Worm (Caenorhabditis elegans) whole organism, dauer: Measurements from ENCODE around the gene Y40H7A.11.

ENCODE experiments used
- unc-62 ChIP-seq: sonication (generic microtip); optimal IDR thresholded peaks from 2 replicates; lab custom pipeline; 2017; ENCODE audit warnings: missing biosample characterization, missing genetic modification reagents, missing genetic modification characterization

The Y40H7A.11 gene

DNA sequence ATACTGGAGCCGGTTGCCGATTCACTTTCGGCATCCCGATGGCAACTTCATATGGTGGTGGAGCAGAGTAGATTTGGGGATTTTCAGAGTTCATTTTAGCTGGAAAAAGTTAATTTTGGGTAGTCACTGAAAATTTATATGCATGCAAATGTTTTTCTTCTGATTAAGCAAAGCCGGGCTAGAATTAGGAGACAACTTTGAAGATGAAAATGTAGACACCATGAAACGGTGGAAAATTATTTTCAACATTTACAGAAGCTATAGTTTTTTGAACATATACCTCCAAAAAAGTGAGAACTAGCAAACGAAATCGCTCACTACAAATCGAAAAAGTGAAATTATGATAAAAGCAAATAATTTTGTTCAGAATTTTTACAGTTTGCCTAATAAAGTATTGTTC lies at the start of gene Y40H7A.11:
TSS of gene Y40H7A.11 (minus strand) at position 101 of the 400 bp plus-strand sequence.
- no peak for TF ChIP-seq unc-62 (GFP tag; lab: Kevin White, UChicago)

- no peak for TF ChIP-seq unc-62 (GFP tag; lab: Kevin White, UChicago)
Measured at ce11 chrIV:15259548-15259947, 39.4 kb upstream of the Y40H7A.11 start, which contains the start of gene Y73F8A.5. TSS of gene Y73F8A.5 (plus strand) at chrIV:15259868.

ce11 chrIV:15252157-15252556 lies 32.0 kb upstream of the Y40H7A.11 start, which contains the start of gene srj-42:
TSS of gene srj-42 (minus strand) at chrIV:15252257.
- no peak for TF ChIP-seq unc-62 (GFP tag; lab: Kevin White, UChicago)

DNA sequence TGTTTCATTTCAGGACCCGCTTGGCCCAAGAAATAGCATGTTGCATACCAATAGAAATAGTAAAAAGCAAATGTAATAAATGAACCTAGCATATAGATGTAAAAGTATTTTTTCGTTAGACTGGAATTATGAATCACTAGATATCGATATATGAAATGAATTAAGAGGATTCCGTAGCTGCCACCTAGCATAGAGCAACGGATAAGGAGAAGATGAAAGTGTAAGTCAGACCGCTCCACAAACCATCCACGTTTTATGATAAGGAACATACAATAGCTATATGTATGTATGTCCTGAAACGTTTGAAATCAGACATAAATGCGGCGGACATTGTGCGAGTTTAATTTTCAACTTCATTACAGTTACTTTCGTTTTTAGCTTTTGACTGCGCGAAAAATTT lies 30.9 kb upstream of the Y40H7A.11 start:
- TF ChIP-seq unc-62 (GFP tag; lab: Kevin White, UChicago): no peak

DNA sequence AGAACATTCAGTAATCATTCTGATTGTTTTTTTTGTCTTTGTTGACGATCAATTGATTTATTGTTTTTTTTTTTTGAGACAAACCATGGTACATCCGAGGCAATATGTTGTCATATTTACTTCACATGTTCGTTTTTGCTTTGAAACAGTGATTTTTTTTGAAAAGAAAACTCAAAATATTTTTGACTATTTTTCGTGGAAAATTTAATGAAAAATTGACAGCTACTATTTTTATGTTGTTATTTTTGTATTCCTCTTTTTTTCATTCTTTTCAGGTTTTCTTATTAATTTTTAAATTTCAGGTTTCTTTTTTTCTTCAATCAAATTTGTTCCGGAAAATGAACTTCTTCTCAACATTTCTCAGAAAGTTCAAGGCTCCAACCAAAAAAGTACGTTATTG lies 25.5 kb upstream of the Y40H7A.11 start, which contains the start of gene Y73F8A.36:
TSS of gene Y73F8A.36 (plus strand) at position 301 of the 400 bp plus-strand sequence.
- TF ChIP-seq unc-62 (GFP tag; lab: Kevin White, UChicago): no peak

DNA sequence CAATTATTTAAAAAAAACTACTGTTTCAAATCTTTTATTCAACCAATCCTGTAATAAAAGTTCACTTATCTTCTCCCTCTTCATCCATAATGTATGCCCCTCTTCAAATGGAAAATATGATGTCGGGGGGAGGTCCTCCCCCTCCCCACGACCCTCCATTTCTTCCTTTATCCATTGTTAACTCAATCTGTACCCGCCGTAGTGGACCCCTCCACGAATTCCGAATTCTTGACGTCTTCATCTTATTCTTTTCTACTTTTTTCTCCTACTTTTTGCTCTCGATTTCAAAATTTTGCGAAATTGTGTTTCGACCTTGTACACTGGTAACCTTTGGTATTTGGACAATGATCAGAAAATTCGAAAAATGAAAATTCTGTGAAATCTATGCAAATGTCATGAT lies 15.7 kb upstream of the Y40H7A.11 start, which contains the start of gene lgc-52:
TSS of gene lgc-52 (plus strand) at position 268 of the 400 bp plus-strand sequence.
- TF ChIP-seq unc-62 (GFP tag; lab: Kevin White, UChicago): no peak

DNA sequence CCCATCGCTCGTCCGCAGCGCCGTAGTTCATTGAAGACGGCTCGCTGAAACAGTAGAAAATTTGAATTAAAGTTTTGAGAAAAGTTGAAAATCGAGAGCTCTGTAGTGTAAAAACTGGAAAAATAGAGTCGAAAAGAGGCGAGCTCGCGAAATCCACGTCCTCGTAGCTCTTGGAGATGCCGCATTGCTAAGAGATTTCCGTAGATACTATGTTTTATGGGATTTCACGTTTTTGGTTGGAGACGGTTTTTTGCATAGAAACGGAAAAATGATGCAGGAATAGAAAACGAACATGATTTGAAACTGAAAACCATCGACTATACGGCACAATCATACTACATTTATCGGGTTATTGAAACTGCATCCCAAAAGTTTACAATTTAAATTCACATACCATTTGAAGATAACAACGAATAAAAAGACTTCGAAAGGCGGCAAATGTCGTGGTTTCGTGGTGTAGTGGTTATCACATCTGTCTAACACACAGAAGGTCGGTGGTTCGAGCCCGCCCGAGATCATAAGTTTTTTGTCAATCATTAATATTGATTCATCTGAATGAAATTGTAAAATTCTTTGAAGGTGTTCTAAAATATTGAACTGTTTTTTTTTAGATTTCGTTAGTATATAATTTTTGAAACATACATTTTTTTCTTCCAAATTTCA lies 14.9 kb upstream of the Y40H7A.11 start, which contains the start of gene pkd-2:
TSS of gene pkd-2 (minus strand) at position 51 of the 663 bp plus-strand sequence.
- TF ChIP-seq unc-62 (GFP tag; lab: Kevin White, UChicago): no peak

ce11 chrIV:15234272-15234671 lies 14.1 kb upstream of the Y40H7A.11 start:
- TF ChIP-seq unc-62 (GFP tag; lab: Kevin White, UChicago): no peak

DNA sequence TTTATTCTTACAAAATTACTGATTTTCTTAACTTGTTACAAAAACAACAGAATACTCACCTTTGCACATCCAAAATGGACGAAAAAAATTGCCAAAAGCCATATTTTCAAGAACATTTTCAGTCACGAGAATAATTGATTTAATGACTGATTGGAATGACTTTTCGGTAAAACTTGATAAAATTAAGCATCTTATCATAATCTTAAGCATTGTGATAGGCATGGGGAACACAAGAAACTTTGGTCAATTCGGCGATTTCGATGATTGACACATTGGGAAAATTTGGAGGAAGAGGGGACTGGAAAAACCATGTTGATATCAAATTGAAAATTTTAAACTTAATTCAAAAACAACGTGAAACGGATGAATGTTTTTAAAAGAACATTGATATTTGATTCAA lies 4.7 kb downstream of the Y40H7A.11 start, which contains the start of gene Y40H7A.10:
TSS of gene Y40H7A.10 (minus strand) at position 128 of the 400 bp plus-strand sequence.
- no peak for TF ChIP-seq unc-62 (GFP tag; lab: Kevin White, UChicago)

- no peak for TF ChIP-seq unc-62 (GFP tag; lab: Kevin White, UChicago)
Measured at ce11 chrIV:15214694-15215093, 5.5 kb downstream of the Y40H7A.11 start.

DNA sequence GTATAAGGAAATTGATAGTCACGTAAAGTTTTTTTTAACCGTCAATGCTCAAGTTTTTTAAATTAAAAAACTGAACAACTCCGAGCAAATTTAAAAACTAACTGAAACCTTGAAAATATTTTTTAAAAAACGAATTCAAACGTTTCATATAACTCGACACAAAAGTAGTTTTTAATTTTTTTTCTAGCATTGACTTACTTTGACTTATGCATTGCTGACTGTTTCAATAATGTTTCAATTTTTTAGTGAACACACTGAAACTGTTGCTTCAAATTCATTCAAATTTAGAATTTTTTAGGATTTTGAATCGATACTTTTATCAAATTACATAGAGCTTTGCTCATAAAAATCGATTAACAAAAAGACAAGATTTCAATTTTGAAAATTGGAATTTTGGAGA lies 9.7 kb downstream of the Y40H7A.11 start:
- no peak for TF ChIP-seq unc-62 (GFP tag; lab: Kevin White, UChicago)

- no peak for TF ChIP-seq unc-62 (GFP tag; lab: Kevin White, UChicago)
Measured at ce11 chrIV:15206649-15207048, 13.5 kb downstream of the Y40H7A.11 start.

ce11 chrIV:15202923-15203322 lies 17.2 kb downstream of the Y40H7A.11 start, which contains the start of gene sra-30:
TSS of gene sra-30 (minus strand) at chrIV:15203023.
- no peak for TF ChIP-seq unc-62 (GFP tag; lab: Kevin White, UChicago)

ce11 chrIV:15187517-15188181 lies 32.5 kb downstream of the Y40H7A.11 start:
- TF ChIP-seq unc-62 (GFP tag; lab: Kevin White, UChicago): no peak

DNA sequence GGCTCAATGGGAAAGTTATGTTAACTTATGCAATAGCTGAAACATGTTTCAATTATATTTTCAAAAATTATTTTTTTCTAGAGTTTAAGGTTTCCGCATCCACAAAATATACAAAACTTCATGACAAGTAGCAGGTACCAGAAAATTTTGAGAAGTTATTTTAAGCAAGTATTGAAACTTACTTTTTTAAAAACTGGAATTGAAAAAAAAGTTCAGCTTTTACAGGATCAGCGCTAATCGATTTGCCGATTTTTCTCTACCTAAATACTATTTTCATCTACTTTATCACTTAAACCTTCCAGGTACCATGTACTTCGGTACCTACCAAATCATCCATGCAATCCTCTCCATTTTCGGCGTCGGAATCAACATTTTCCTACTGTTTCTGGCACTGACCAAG lies 40.5 kb downstream of the Y40H7A.11 start, which contains the start of gene srd-23:
TSS of gene srd-23 (plus strand) at position 301 of the 400 bp plus-strand sequence.
- TF ChIP-seq unc-62 (GFP tag; lab: Kevin White, UChicago): no peak

DNA sequence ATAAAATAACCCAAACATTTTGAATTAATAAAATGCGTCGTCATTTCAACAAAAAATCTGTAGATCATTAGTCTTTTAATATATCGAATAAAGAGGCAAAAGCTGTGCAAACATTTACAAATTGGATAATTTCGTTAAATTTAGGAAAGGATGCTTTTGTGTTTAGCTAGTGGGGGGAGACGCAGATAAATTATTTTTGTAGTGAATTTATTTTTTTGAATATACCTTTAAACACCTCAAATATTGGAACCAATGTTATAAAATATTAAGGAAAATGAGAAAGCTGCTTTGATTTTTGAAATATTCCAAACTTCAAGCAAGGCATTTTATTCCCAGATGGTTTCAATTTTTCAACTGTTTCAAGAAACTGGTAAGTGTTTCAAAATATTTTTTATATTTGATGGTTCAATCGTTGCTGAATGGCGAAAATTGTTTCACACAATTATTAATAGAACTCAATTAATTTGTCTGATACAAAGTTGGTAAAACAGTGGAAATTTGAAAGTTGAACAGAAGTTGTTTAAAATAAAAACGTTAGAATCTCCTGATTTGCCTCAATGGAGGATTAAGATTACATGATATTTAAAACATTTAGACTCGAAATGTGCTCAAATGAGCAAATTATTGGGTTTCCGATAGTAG lies 44.5 kb downstream of the Y40H7A.11 start, which contains the start of gene Y40H7A.4:
TSS of gene Y40H7A.4 (minus strand) at position 51 of the 642 bp plus-strand sequence.
- no peak for TF ChIP-seq unc-62 (GFP tag; lab: Kevin White, UChicago)
